Fruit fly (Drosophila melanogaster) whole organism, pupa: Measurements from ENCODE around the gene CG11247.

ENCODE experiments used
- CG14655 ChIP-seq: fragments of 200-800 bp; sonication (Bioruptor generic); optimal IDR thresholded peaks from 3 replicates; lab custom pipeline; 2017; ENCODE audit warnings: mild to moderate bottlenecking, missing biosample characterization, missing genetic modification reagents, missing genetic modification characterization
- CG34367 ChIP-seq: fragments of 200-800 bp; sonication (Bioruptor generic); optimal IDR thresholded peaks from 2 replicates; lab custom pipeline; 2018; ENCODE audit warnings: missing biosample characterization, mild to moderate bottlenecking, missing genetic modification characterization
- D1 ChIP-seq: fragments of 200-800 bp; sonication (Bioruptor generic); optimal IDR thresholded peaks from 2 replicates; lab custom pipeline; 2018; ENCODE audit warnings: missing biosample characterization, mild to moderate bottlenecking, missing genetic modification characterization, moderate library complexity
- Ets98B ChIP-seq: fragments of 200-800 bp; sonication (Bioruptor generic); IDR thresholded peaks from 2 replicates; pipeline ENCODE4 v1.3.6; 2022; ENCODE audit warnings: missing biosample characterization, missing genetic modification characterization
- Pif1B ChIP-seq: fragments of 200-800 bp; sonication (Bioruptor generic); optimal IDR thresholded peaks from 3 replicates; lab custom pipeline; 2016; ENCODE audit warnings: missing biosample characterization, missing genetic modification characterization
- Snoo ChIP-seq: fragments of 200-800 bp; sonication (Bioruptor generic); optimal IDR thresholded peaks from 3 replicates; lab custom pipeline; 2017; ENCODE audit warnings: missing biosample characterization, mild to moderate bottlenecking, missing genetic modification characterization, inconsistent platforms

DNA sequence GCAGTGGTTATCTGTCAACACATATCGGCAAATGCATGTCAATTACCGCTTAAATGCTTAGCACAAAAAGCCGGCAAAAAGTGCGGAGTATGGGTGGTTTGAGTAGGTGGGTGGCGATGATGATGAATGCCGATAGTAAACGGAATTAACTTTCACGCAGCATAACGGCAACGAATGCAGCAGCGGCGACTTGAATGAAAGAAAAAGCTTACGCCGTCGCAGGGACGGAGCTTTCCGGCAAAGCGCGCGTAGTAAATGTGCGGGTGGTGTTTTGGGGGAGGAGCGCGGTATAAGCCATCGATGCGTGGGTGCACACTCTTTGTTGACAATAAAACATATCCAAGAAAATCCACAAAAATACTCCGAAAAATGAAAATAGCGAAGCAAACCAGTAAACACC lies 40.9 kb upstream of the CG11247 start, which contains the start of gene CG7370:
- no peak for TF ChIP-seq D1 (tag; lab: Kevin White, UChicago)
- no peak for TF ChIP-seq Ets98B
- no peak for TF ChIP-seq Snoo (tag; lab: Kevin White, UChicago)
- TF ChIP-seq Pif1B, result no peak
- TF ChIP-seq CG14655 (GFP tag; lab: Kevin White, UChicago), result no peak
- no peak for TF ChIP-seq CG34367 (tag; lab: Kevin White, UChicago)
